Worm (Caenorhabditis elegans) whole organism, early embryonic: ENCODE measurements around the gene rpc-1.

Experiments
- B0310.2 ChIP-seq: sonication (generic microtip); optimal IDR thresholded peaks from 2 replicates; lab custom pipeline; 2016; ENCODE audit warnings: mild to moderate bottlenecking, missing genetic modification characterization, missing compliant biosample characterization
- F13C5.2 ChIP-seq: sonication (generic microtip); optimal IDR thresholded peaks from 2 replicates; lab custom pipeline; 2017; ENCODE audit warnings: mild to moderate bottlenecking, missing genetic modification characterization, inconsistent platforms, missing compliant biosample characterization
- aly-1 ChIP-seq: sonication (generic microtip); optimal IDR thresholded peaks from 2 replicates; lab custom pipeline; 2016; ENCODE audit warnings: missing genetic modification characterization, missing compliant biosample characterization
- ama-1 ChIP-seq: fragments of 150-350 bp; optimal IDR thresholded peaks from 2 replicates; lab custom pipeline; 2014
- ceh-13 ChIP-seq: fragments of 200-800 bp; sonication (Bioruptor generic); optimal IDR thresholded peaks from 2 replicates; lab custom pipeline; 2018; ENCODE audit warnings: mild to moderate bottlenecking, missing genetic modification characterization, missing compliant biosample characterization
- ceh-36 ChIP-seq: sonication (generic microtip); optimal IDR thresholded peaks from 2 replicates; lab custom pipeline; 2016; ENCODE audit warnings: missing genetic modification characterization, inconsistent platforms, missing compliant biosample characterization
- ets-7 ChIP-seq: sonication (generic microtip); optimal IDR thresholded peaks from 2 replicates; lab custom pipeline; 2016; ENCODE audit warnings: missing genotype, missing genetic modification characterization, missing compliant biosample characterization
- flt-1 ChIP-seq: fragments of 200-800 bp; sonication (Bioruptor generic); IDR thresholded peaks from 2 replicates; pipeline ENCODE4 v1.3.6; 2022; ENCODE audit warnings: missing genetic modification characterization, missing compliant biosample characterization
- hmbx-1 ChIP-seq: sonication (generic microtip); optimal IDR thresholded peaks from 2 replicates; lab custom pipeline; 2016; ENCODE audit warnings: mild to moderate bottlenecking, missing genetic modification characterization, missing compliant biosample characterization
- hmg-4 ChIP-seq: fragments of 200-800 bp; sonication (Bioruptor generic); optimal IDR thresholded peaks from 2 replicates; lab custom pipeline; 2018; ENCODE audit warnings: mild to moderate bottlenecking, missing genetic modification characterization, missing compliant biosample characterization
- hnd-1 ChIP-seq: sonication (generic microtip); optimal IDR thresholded peaks from 2 replicates; lab custom pipeline; 2016; ENCODE audit warnings: missing genetic modification characterization, missing compliant biosample characterization
- pes-1 ChIP-seq: fragments of 200-800 bp; sonication (Bioruptor generic); IDR thresholded peaks from 2 replicates; pipeline ENCODE4 v1.3.6; 2022; ENCODE audit warnings: missing genetic modification reagents, missing genetic modification characterization, missing compliant biosample characterization
- scrt-1 ChIP-seq: fragments of 200-800 bp; sonication (Bioruptor generic); IDR thresholded peaks from 2 replicates; pipeline ENCODE4 v1.3.6; 2022; ENCODE audit warnings: missing genetic modification characterization, missing compliant biosample characterization
- sea-1 ChIP-seq: fragments of 200-800 bp; sonication (Bioruptor generic); conservative IDR thresholded peaks from 2 replicates; pipeline ENCODE4 v1.3.6; 2022; ENCODE audit warnings: missing genetic modification characterization, missing compliant biosample characterization
- tbx-11 ChIP-seq: fragments of 200-800 bp; sonication (Bioruptor generic); IDR thresholded peaks from 2 replicates; pipeline ENCODE4 v1.3.6; 2022; ENCODE audit warnings: missing genetic modification characterization, missing compliant biosample characterization
- tbx-37 ChIP-seq: fragments of 200-800 bp; sonication (Bioruptor generic); conservative IDR thresholded peaks from 2 replicates; pipeline ENCODE4 v1.3.6; 2022; ENCODE audit warnings: missing genetic modification reagents, missing genetic modification characterization, missing compliant biosample characterization
- tra-4 ChIP-seq: sonication (generic microtip); optimal IDR thresholded peaks from 2 replicates; lab custom pipeline; 2017; ENCODE audit warnings: missing genetic modification characterization, missing compliant biosample characterization

The rpc-1 gene

ce11 chrIV:7149020-7149601 is 16.4 kb downstream of the rpc-1 start, which contains the start of gene C34D4.4:
TSS of gene C34D4.4 (plus strand) at chrIV:7149361.
- TF ChIP-seq tbx-37 (GFP tag; lab: Robert Waterston, UW) (no peak), hmg-4 (GFP tag; lab: Kevin White, UChicago) (peak; percentile 14), ets-7 (tag; lab: Kevin White, UChicago) (no peak), hmbx-1 (no peak), sea-1 (GFP tag; lab: Robert Waterston, UW) (no peak), B0310.2 (tag; lab: Kevin White, UChicago) (no peak), scrt-1 (GFP tag; lab: Robert Waterston, UW) (no peak), ceh-13 (GFP tag; lab: Kevin White, UChicago) (no peak)

- TF ChIP-seq pes-1 (GFP tag; lab: Robert Waterston, UW) (no peak), F13C5.2 (tag; lab: Kevin White, UChicago) (no peak), ama-1 (lab: Kevin White, UChicago) (no peak), hmg-4 (GFP tag; lab: Kevin White, UChicago) (no peak), tra-4 (tag; lab: Kevin White, UChicago) (no peak), ets-7 (tag; lab: Kevin White, UChicago) (no peak), sea-1 (GFP tag; lab: Robert Waterston, UW) (no peak), hnd-1 (tag; lab: Kevin White, UChicago) (no peak), flt-1 (no peak)
Measured at ce11 chrIV:7147722-7148121, 17.8 kb downstream of the rpc-1 start.

- TF ChIP-seq sea-1 (GFP tag; lab: Robert Waterston, UW) (no peak), tbx-37 (GFP tag; lab: Robert Waterston, UW) (no peak), aly-1 (tag; lab: Kevin White, UChicago) (no peak), tra-4 (tag; lab: Kevin White, UChicago) (no peak), hmg-4 (GFP tag; lab: Kevin White, UChicago) (no peak), pes-1 (GFP tag; lab: Robert Waterston, UW) (no peak), B0310.2 (tag; lab: Kevin White, UChicago) (no peak), ceh-36 (tag; lab: Kevin White, UChicago) (no peak)
Measured at ce11 chrIV:7144670-7145257, 20.8 kb downstream of the rpc-1 start, which contains the start of gene hecd-1. TSS of gene hecd-1 (minus strand) at chrIV:7144720.

- TF ChIP-seq tra-4 (tag; lab: Kevin White, UChicago) (no peak), ets-7 (tag; lab: Kevin White, UChicago) (no peak), sea-1 (GFP tag; lab: Robert Waterston, UW) (no peak)
Measured at ce11 chrIV:7139143-7139542, 26.4 kb downstream of the rpc-1 start.

- TF ChIP-seq ceh-36 (tag; lab: Kevin White, UChicago) (no peak), hmg-4 (GFP tag; lab: Kevin White, UChicago) (no peak), ama-1 (lab: Kevin White, UChicago) (no peak), F13C5.2 (tag; lab: Kevin White, UChicago) (no peak), pes-1 (GFP tag; lab: Robert Waterston, UW) (no peak), tbx-11 (GFP tag; lab: Robert Waterston, UW) (no peak), hnd-1 (tag; lab: Kevin White, UChicago) (no peak), aly-1 (tag; lab: Kevin White, UChicago) (no peak), flt-1 (no peak), tbx-37 (GFP tag; lab: Robert Waterston, UW) (no peak)
Measured at ce11 chrIV:7133983-7134382, 31.6 kb downstream of the rpc-1 start, which contains the start of gene mutd-1. TSS of gene mutd-1 (minus strand) at chrIV:7134083.

- TF ChIP-seq aly-1 (tag; lab: Kevin White, UChicago) (no peak), tbx-37 (GFP tag; lab: Robert Waterston, UW) (0 out of 2 replicates have a peak, but pooled peaks have one; percentile 14)
Measured at ce11 chrIV:7133140-7133539, 32.4 kb downstream of the rpc-1 start, which contains the start of gene cyn-12. TSS of gene cyn-12 (minus strand) at chrIV:7133217.

- TF ChIP-seq hnd-1 (tag; lab: Kevin White, UChicago) (no peak), hmbx-1 (no peak), aly-1 (tag; lab: Kevin White, UChicago) (no peak), ama-1 (lab: Kevin White, UChicago) (no peak), ceh-36 (tag; lab: Kevin White, UChicago) (no peak), sea-1 (GFP tag; lab: Robert Waterston, UW) (no peak), tbx-37 (GFP tag; lab: Robert Waterston, UW) (no peak), ceh-13 (GFP tag; lab: Kevin White, UChicago) (no peak)
Measured at ce11 chrIV:7131780-7132179, 33.8 kb downstream of the rpc-1 start, which contains the start of gene grsp-3. TSS of gene grsp-3 (minus strand) at chrIV:7131928.
